Worm (Caenorhabditis elegans): ENCODE measurements around the gene srh-222.
A peak's percentile ranks its signal among the peaks of the same experiment; 100 is the strongest.
"Not testable (repeated sequence)": the region's sequence is repeated elsewhere in the genome, so short reads cannot be mapped to it uniquely, and the experiment has no call there.

DNA sequence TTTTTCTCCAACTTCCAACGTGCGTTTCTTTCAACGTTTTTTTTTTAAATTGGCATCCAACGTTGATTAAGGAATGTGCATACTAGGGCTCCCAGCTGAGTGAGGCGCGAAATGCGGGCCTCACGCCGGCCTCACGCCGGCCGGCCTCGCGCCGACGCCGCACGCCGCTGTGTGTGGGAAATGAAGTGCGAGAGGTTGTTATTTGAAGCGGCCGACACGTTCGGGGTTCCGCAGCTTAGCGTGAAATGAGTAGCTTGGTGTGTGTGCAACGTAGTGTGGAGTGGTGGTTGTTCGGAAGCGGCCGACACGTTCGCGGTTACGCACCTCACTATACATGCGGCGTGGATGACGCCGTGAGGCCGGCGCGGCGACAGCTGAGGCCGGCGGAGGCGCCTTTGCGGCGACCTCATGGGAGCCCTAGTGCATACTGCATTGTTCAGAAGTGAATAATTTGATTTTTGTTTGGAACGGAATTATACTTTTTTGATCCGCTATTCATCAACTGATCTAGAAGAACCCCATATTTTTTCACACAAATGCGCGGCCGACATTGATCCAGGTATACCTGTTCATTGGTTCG lies 32.2 kb upstream of the srh-222 start:
- not testable (repeated sequence) for TF ChIP-seq pes-1 (GFP tag; IDR thresholded peaks at IDR 0.05); ceh-13 (GFP tag; optimal IDR thresholded peaks at IDR 0.05); hmg-4 (GFP tag; optimal IDR thresholded peaks at IDR 0.05); flt-1 (GFP tag; IDR thresholded peaks at IDR 0.05); ama-1 (optimal IDR thresholded peaks at IDR 0.05); B0310.2 (tag; optimal IDR thresholded peaks at IDR 0.05); tra-4 (tag; optimal IDR thresholded peaks at IDR 0.05); tbx-11 (GFP tag; IDR thresholded peaks at IDR 0.05); hmbx-1 (tag; optimal IDR thresholded peaks at IDR 0.05); sea-1 (GFP tag; conservative IDR thresholded peaks at IDR 0.05); ets-7 (tag; optimal IDR thresholded peaks at IDR 0.05); hnd-1 (tag; optimal IDR thresholded peaks at IDR 0.05); ceh-36 (tag; optimal IDR thresholded peaks at IDR 0.05)
- 0 out of 2 replicates have a peak, but pooled peaks have one; percentile 32 for TF ChIP-seq scrt-1 (GFP tag; IDR thresholded peaks at IDR 0.05)
